Fruit fly (Drosophila melanogaster): ENCODE data around the gene CG45067.
A peak's percentile ranks its signal among the peaks of the same experiment; 100 is the strongest.

The CG45067 gene

dm6 chr3L:3148125-3149059, 34.1 kb upstream of the CG45067 start, which contains the start of the genes Usp5 and BtbVII (continued):
- no peak for TF ChIP-seq dati (GFP tag; IDR thresholded peaks at IDR 0.05)
- TF ChIP-seq CG1529 (GFP tag; optimal IDR thresholded peaks at IDR 0.05), result peak; percentile 7
- peak; percentile 48 for TF ChIP-seq luna (GFP tag; optimal IDR thresholded peaks at IDR 0.05)
- peak; percentile 59 for TF ChIP-seq CG13123 (GFP tag; optimal IDR thresholded peaks at IDR 0.05)
- TF ChIP-seq BEAF-32 (GFP tag; optimal IDR thresholded peaks at IDR 0.05), result peak; percentile 95
- no peak for TF ChIP-seq ash1 (GFP tag; optimal IDR thresholded peaks at IDR 0.05)
- TF ChIP-seq shn (GFP tag; optimal IDR thresholded peaks at IDR 0.05), result peak; percentile 74
- TF ChIP-seq gt (GFP tag; IDR thresholded peaks at IDR 0.05), result no peak
- no peak for TF ChIP-seq CG5953 (GFP tag; IDR thresholded peaks at IDR 0.05)
- no peak for TF ChIP-seq CkIIα-i1 (GFP tag; IDR thresholded peaks at IDR 0.05)
- peak; percentile 28 for TF ChIP-seq CG4424 (GFP tag; optimal IDR thresholded peaks at IDR 0.05)
- TF ChIP-seq ewg (GFP tag; optimal IDR thresholded peaks at IDR 0.05), result peak; percentile 46
- TF ChIP-seq Opbp (GFP tag; IDR thresholded peaks at IDR 0.05; ENCODE audit: partially characterized antibody), result peak; percentile 87; the same call in 2 of the 3 replicates
- peak; percentile 67 for TF ChIP-seq ac (GFP tag; optimal IDR thresholded peaks at IDR 0.05)
- TF ChIP-seq CG42726 (GFP tag; IDR thresholded peaks at IDR 0.05; ENCODE audit: partially characterized antibody), result peak; percentile 49; the same call in 1 of the 2 replicates
- TF ChIP-seq dpn (GFP tag; optimal IDR thresholded peaks at IDR 0.05), result peak; percentile 67 to 80
- TF ChIP-seq CG11093 (GFP tag; IDR thresholded peaks at IDR 0.05), result no peak
- TF ChIP-seq bbx (GFP tag; IDR thresholded peaks at IDR 0.05; ENCODE audit: partially characterized antibody), result peak; percentile 91
- peak; percentile 34 for TF ChIP-seq CG18262 (tag; optimal IDR thresholded peaks at IDR 0.05)
- peak; percentile 59 for TF ChIP-seq Xbp1 (GFP tag; optimal IDR thresholded peaks at IDR 0.05)
- TF ChIP-seq ssp (GFP tag; IDR thresholded peaks at IDR 0.05), result peak; percentile 54
- TF ChIP-seq Sox102F (GFP tag; optimal IDR thresholded peaks at IDR 0.05), result no peak
- no peak for TF ChIP-seq odd (GFP tag; optimal IDR thresholded peaks at IDR 0.05)
- no peak for TF ChIP-seq klu (GFP tag; IDR thresholded peaks at IDR 0.05)
- peak; percentile 27 for TF ChIP-seq corto (GFP tag; optimal IDR thresholded peaks at IDR 0.05)
- peak; percentile 43; the same call in 1 of the 2 replicates for TF ChIP-seq Atf6 (GFP tag; IDR thresholded peaks at IDR 0.05)
- TF ChIP-seq Antp (GFP tag; optimal IDR thresholded peaks at IDR 0.05), result peak; percentile 81
- TF ChIP-seq Oli (tag; optimal IDR thresholded peaks at IDR 0.05), result peak; percentile 39
- no peak for TF ChIP-seq CG10431 (GFP tag; optimal IDR thresholded peaks at IDR 0.05)
- TF ChIP-seq fu2 (GFP tag; optimal IDR thresholded peaks at IDR 0.05), result peak; percentile 28
- TF ChIP-seq z (GFP tag; IDR thresholded peaks at IDR 0.05), result no peak
- no peak for TF ChIP-seq CG1024 (GFP tag; IDR thresholded peaks at IDR 0.05)
- TF ChIP-seq Doc2 (GFP tag; IDR thresholded peaks at IDR 0.05), result no peak
- TF ChIP-seq CG6813 (GFP tag; optimal IDR thresholded peaks at IDR 0.05), result no peak
- peak; percentile 60; the same call in 1 of the 3 replicates for TF ChIP-seq tgo (GFP tag; IDR thresholded peaks at IDR 0.05)
- no peak for TF ChIP-seq grn (GFP tag; optimal IDR thresholded peaks at IDR 0.05)
- 0 out of 2 replicates have a peak, but pooled peaks have one; percentile 25 for TF ChIP-seq Oaz (GFP tag; IDR thresholded peaks at IDR 0.05)
- TF ChIP-seq Ada2b (GFP tag; IDR thresholded peaks at IDR 0.05), result peak; percentile 51
- peak; percentile 50 for TF ChIP-seq Fer3 (tag; optimal IDR thresholded peaks at IDR 0.05)
- no peak for TF ChIP-seq CG8478 (optimal IDR thresholded peaks at IDR 0.05)
- peak; percentile 46 for TF ChIP-seq CG2712 (tag; optimal IDR thresholded peaks at IDR 0.05)
- peak; percentile 84 for TF ChIP-seq Aef1 (GFP tag; IDR thresholded peaks at IDR 0.05)
- no peak; the same call in 2 of the 3 replicates for TF ChIP-seq ase (GFP tag; IDR thresholded peaks at IDR 0.05)
- peak; percentile 64 for TF ChIP-seq Bdp1 (GFP tag; optimal IDR thresholded peaks at IDR 0.05)
- no peak for TF ChIP-seq CG6854 (GFP tag; optimal IDR thresholded peaks at IDR 0.05)
- TF ChIP-seq nau (GFP tag; optimal IDR thresholded peaks at IDR 0.05), result no peak
- TF ChIP-seq CG7928 (GFP tag; optimal IDR thresholded peaks at IDR 0.05), result no peak
- peak; percentile 47 for TF ChIP-seq sob (GFP tag; IDR thresholded peaks at IDR 0.05)
- TF ChIP-seq CG6654 (GFP tag; optimal IDR thresholded peaks at IDR 0.05), result no peak

All from whole organism, embryonic.